Worm (Caenorhabditis elegans): ENCODE measurements around the gene C24H12.6.
"Not testable (repeated sequence)": the region's sequence is repeated elsewhere in the genome, so short reads cannot be mapped to it uniquely, and the experiment has no call there.

ce11 chrII:441102-441501 lies 22.4 kb upstream of the C24H12.6 start, which contains the start of gene C24H12.1:
- not testable (repeated sequence) for TF ChIP-seq pqm-1 (tag; optimal IDR thresholded peaks at IDR 0.05); ama-1 (optimal IDR thresholded peaks at IDR 0.05); ZK546.5 (tag; optimal IDR thresholded peaks at IDR 0.05); egl-27 (tag; optimal IDR thresholded peaks at IDR 0.05); eor-1 (tag; optimal IDR thresholded peaks at IDR 0.05); ceh-82 (tag; optimal IDR thresholded peaks at IDR 0.05)
